Worm (Caenorhabditis elegans): Measurements from ENCODE around the gene glo-1.

ce11 chrX:9858069-9858468 is 23.9 kb downstream of the glo-1 start, which contains the start of gene scav-5:
- TF ChIP-seq mep-1 (tag; optimal IDR thresholded peaks at IDR 0.05) = no peak
- no peak for TF ChIP-seq lin-15B (tag; optimal IDR thresholded peaks at IDR 0.05)
- TF ChIP-seq elt-2 (tag; optimal IDR thresholded peaks at IDR 0.05) = peak; percentile 90
- no peak for TF ChIP-seq egl-27 (tag; optimal IDR thresholded peaks at IDR 0.05)
- TF ChIP-seq ces-1 (GFP tag; optimal IDR thresholded peaks at IDR 0.05) = no peak
